Fruit fly (Drosophila melanogaster) whole organism, embryonic: ENCODE data around the gene CG5382.

ENCODE experiments used
- ATbp ChIP-seq: fragments of 200-800 bp; sonication (Bioruptor generic); optimal IDR thresholded peaks from 2 replicates; lab custom pipeline; 2017; ENCODE audit warnings: missing biosample characterization, mild to moderate bottlenecking, missing genetic modification characterization, missing genetic modification reagents
- Asciz ChIP-seq: fragments of 200-800 bp; sonication (Bioruptor generic); optimal IDR thresholded peaks from 2 replicates; lab custom pipeline; 2017; ENCODE audit warnings: missing biosample characterization, mild to moderate bottlenecking, missing genetic modification characterization, missing genetic modification reagents
- BEAF-32 ChIP-seq: fragments of 200-800 bp; sonication (Bioruptor generic); optimal IDR thresholded peaks from 3 replicates; lab custom pipeline; 2017; ENCODE audit warnings: missing biosample characterization, missing genetic modification characterization, mild to moderate bottlenecking, moderate library complexity, missing genetic modification reagents
- CG12744 ChIP-seq: fragments of 200-800 bp; sonication (Bioruptor generic); optimal IDR thresholded peaks from 2 replicates; lab custom pipeline; 2016; ENCODE audit warnings: missing biosample characterization, missing genetic modification characterization
- CG12769 ChIP-seq: fragments of 200-800 bp; sonication (Bioruptor generic); optimal IDR thresholded peaks from 2 replicates; lab custom pipeline; 2019; ENCODE audit warnings: missing biosample characterization, mild to moderate bottlenecking, missing genetic modification characterization, moderate library complexity
- CG13287 ChIP-seq: fragments of 200-800 bp; sonication (Bioruptor generic); IDR thresholded peaks from 2 replicates; pipeline ENCODE4 v1.3.6; 2022; ENCODE audit warnings: missing biosample characterization, missing genetic modification characterization; ENCODE audit not compliant: partially characterized antibody
- CG13775 ChIP-seq: fragments of 200-800 bp; sonication (Bioruptor generic); optimal IDR thresholded peaks from 3 replicates; lab custom pipeline; 2017; ENCODE audit warnings: missing biosample characterization, mild to moderate bottlenecking, missing genetic modification characterization
- CG13894 ChIP-seq: fragments of 200-800 bp; sonication (Bioruptor generic); optimal IDR thresholded peaks from 3 replicates; lab custom pipeline; 2018; ENCODE audit warnings: missing biosample characterization, mild to moderate bottlenecking, missing genetic modification characterization, moderate library complexity
- CG14860 ChIP-seq: fragments of 200-800 bp; sonication (Bioruptor generic); IDR thresholded peaks from 3 replicates; pipeline ENCODE4 v1.3.6; 2022; ENCODE audit warnings: missing biosample characterization, missing genetic modification characterization; ENCODE audit not compliant: partially characterized antibody
- CG15514 ChIP-seq: fragments of 200-800 bp; sonication (Bioruptor generic); optimal IDR thresholded peaks from 3 replicates; lab custom pipeline; 2017; ENCODE audit warnings: missing biosample characterization, missing genetic modification characterization, mild to moderate bottlenecking, moderate library complexity, missing genetic modification reagents
- CG16779 ChIP-seq: fragments of 200-800 bp; sonication (Bioruptor generic); IDR thresholded peaks from 2 replicates; pipeline ENCODE4 v1.3.6; 2022; ENCODE audit warnings: missing biosample characterization, missing genetic modification characterization
- CG17328 ChIP-seq: fragments of 200-800 bp; sonication (Bioruptor generic); IDR thresholded peaks from 2 replicates; pipeline ENCODE4 v1.3.6; 2022; ENCODE audit warnings: missing biosample characterization, missing genetic modification characterization
- CG2116 ChIP-seq: fragments of 200-800 bp; sonication (Bioruptor generic); optimal IDR thresholded peaks from 3 replicates; lab custom pipeline; 2018; ENCODE audit warnings: missing biosample characterization, mild to moderate bottlenecking, missing genetic modification characterization
- CG32532 ChIP-seq: fragments of 200-800 bp; sonication (Bioruptor generic); IDR thresholded peaks from 2 replicates; pipeline ENCODE4 v1.3.6; 2022; ENCODE audit warnings: missing biosample characterization, missing genetic modification characterization
- CG6175 ChIP-seq: fragments of 200-800 bp; sonication (Bioruptor generic); IDR thresholded peaks from 3 replicates; pipeline ENCODE4 v1.3.6; 2022; ENCODE audit warnings: missing biosample characterization, missing genetic modification characterization
- CG6654 ChIP-seq: fragments of 200-800 bp; sonication (Bioruptor generic); optimal IDR thresholded peaks from 2 replicates; lab custom pipeline; 2017; ENCODE audit warnings: missing biosample characterization, mild to moderate bottlenecking, missing genetic modification characterization
- CG8359 ChIP-seq: fragments of 200-800 bp; sonication (Bioruptor generic); optimal IDR thresholded peaks from 2 replicates; lab custom pipeline; 2017; ENCODE audit warnings: missing biosample characterization, mild to moderate bottlenecking, missing genetic modification characterization, borderline replicate concordance
- CG9727 ChIP-seq: fragments of 200-800 bp; sonication (Bioruptor generic); optimal IDR thresholded peaks from 3 replicates; lab custom pipeline; 2017; ENCODE audit warnings: missing biosample characterization, mild to moderate bottlenecking, missing genetic modification characterization
- CrebB ChIP-seq: fragments of 200-800 bp; sonication (Bioruptor generic); optimal IDR thresholded peaks from 3 replicates; lab custom pipeline; 2018; ENCODE audit warnings: missing biosample characterization, mild to moderate bottlenecking, missing genetic modification characterization
- D19B ChIP-seq: fragments of 200-800 bp; sonication (Bioruptor generic); optimal IDR thresholded peaks from 2 replicates; lab custom pipeline; 2017; ENCODE audit warnings: missing biosample characterization, mild to moderate bottlenecking, missing genetic modification characterization
- Doc2 ChIP-seq: fragments of 200-800 bp; sonication (Bioruptor generic); IDR thresholded peaks from 2 replicates; pipeline ENCODE4 v1.3.6; 2022; ENCODE audit warnings: missing biosample characterization, missing genetic modification characterization
- E2f1 ChIP-seq: fragments of 200-800 bp; sonication (Bioruptor generic); IDR thresholded peaks from 2 replicates; pipeline ENCODE4 v1.3.6; 2022; ENCODE audit warnings: missing biosample characterization, missing genetic modification characterization
- Ets65A ChIP-seq: fragments of 200-800 bp; sonication (Bioruptor generic); peaks from one replicate; lab custom pipeline; 2016; ENCODE audit warnings: missing biosample characterization, missing genetic modification characterization
- Gug ChIP-seq: fragments of 200-800 bp; sonication (Bioruptor generic); IDR thresholded peaks from 4 replicates; pipeline ENCODE4 v1.3.6; 2022; ENCODE audit warnings: missing biosample characterization, missing genetic modification characterization
- Hr3 ChIP-seq: fragments of 200-800 bp; sonication (Bioruptor generic); optimal IDR thresholded peaks from 3 replicates; lab custom pipeline; 2016; ENCODE audit warnings: missing biosample characterization, missing genetic modification characterization
- Lhr ChIP-seq: fragments of 200-800 bp; sonication (Bioruptor generic); optimal IDR thresholded peaks from 3 replicates; lab custom pipeline; 2017; ENCODE audit warnings: mild to moderate bottlenecking, missing biosample characterization, missing genetic modification reagents, missing genetic modification characterization
- Lpt ChIP-seq: fragments of >200 bp; optimal IDR thresholded peaks from 2 replicates; lab custom pipeline; 2018; ENCODE audit warnings: missing biosample characterization, missing genetic modification characterization
- Pdp1 ChIP-seq, 2 experiments: fragments of 200-800 bp; sonication (Bioruptor generic); optimal IDR thresholded peaks; 3 replicates each; lab custom pipeline; 2016; ENCODE audit warnings: missing biosample characterization in 2 of 2, missing genetic modification characterization in 2 of 2, mild to moderate bottlenecking in 1 of 2, moderate library complexity in 1 of 2
- Scr ChIP-seq: fragments of 200-800 bp; sonication (Bioruptor generic); IDR thresholded peaks from 2 replicates; pipeline ENCODE4 v1.3.6; 2022; ENCODE audit warnings: missing biosample characterization, missing genetic modification characterization; ENCODE audit not compliant: partially characterized antibody
- Spps ChIP-seq: fragments of 200-800 bp; sonication (Bioruptor generic); optimal IDR thresholded peaks from 2 replicates; lab custom pipeline; 2018; ENCODE audit warnings: missing biosample characterization, mild to moderate bottlenecking, missing genetic modification characterization
- TFAM ChIP-seq: fragments of 200-800 bp; sonication (Bioruptor generic); optimal IDR thresholded peaks from 2 replicates; lab custom pipeline; 2017; ENCODE audit warnings: missing biosample characterization, missing genetic modification characterization, inconsistent platforms
- abd-A ChIP-seq: fragments of 200-800 bp; sonication (Bioruptor generic); optimal IDR thresholded peaks from 3 replicates; lab custom pipeline; 2019; ENCODE audit warnings: missing biosample characterization, mild to moderate bottlenecking, missing genetic modification characterization, moderate library complexity
- chinmo ChIP-seq: fragments of 200-800 bp; sonication (Bioruptor generic); IDR thresholded peaks from 4 replicates; pipeline ENCODE4 v1.3.6; 2022; ENCODE audit warnings: missing biosample characterization, missing genetic modification characterization; ENCODE audit not compliant: partially characterized antibody
- grau ChIP-seq: fragments of 200-800 bp; optimal IDR thresholded peaks from 3 replicates; lab custom pipeline; 2019; ENCODE audit warnings: missing biosample characterization, mild to moderate bottlenecking, missing genetic modification characterization, moderate library complexity
- jumu ChIP-seq: fragments of 200-800 bp; sonication (Bioruptor generic); optimal IDR thresholded peaks from 3 replicates; lab custom pipeline; 2016; ENCODE audit warnings: missing biosample characterization, missing genetic modification characterization
- kay ChIP-seq: fragments of 200-800 bp; sonication (Bioruptor generic); optimal IDR thresholded peaks from 2 replicates; lab custom pipeline; 2016; ENCODE audit warnings: missing biosample characterization, missing genetic modification characterization
- lilli ChIP-seq: fragments of 200-800 bp; sonication (Bioruptor generic); optimal IDR thresholded peaks from 3 replicates; lab custom pipeline; 2016; ENCODE audit warnings: missing biosample characterization, missing genetic modification characterization
- lov ChIP-seq, 2 experiments: fragments of 200-800 bp in 1 of 2; fragments of >200 bp in 1 of 2; sonication (Bioruptor generic) in 1 of 2; IDR thresholded peaks in 1 of 2; optimal IDR thresholded peaks in 1 of 2; 2 replicates in 1 of 2; 3 replicates in 1 of 2; pipeline versions ENCODE4 v1.3.6 to Lab custom; 2017 to 2022; ENCODE audit warnings: missing biosample characterization in 1 of 2, missing genetic modification characterization in 1 of 2
- luna ChIP-seq: fragments of 200-800 bp; sonication (Bioruptor generic); optimal IDR thresholded peaks from 2 replicates; lab custom pipeline; 2016; ENCODE audit warnings: missing biosample characterization, missing genetic modification characterization
- oc ChIP-seq: fragments of 200-800 bp; sonication (Bioruptor generic); optimal IDR thresholded peaks from 2 replicates; lab custom pipeline; 2018; ENCODE audit warnings: missing biosample characterization, mild to moderate bottlenecking, missing genetic modification characterization, moderate library complexity
- phol ChIP-seq: fragments of 200-800 bp; sonication (Bioruptor generic); optimal IDR thresholded peaks from 3 replicates; lab custom pipeline; 2018; ENCODE audit warnings: missing biosample characterization, mild to moderate bottlenecking, missing genetic modification characterization, moderate library complexity
- run ChIP-seq: fragments of 200-800 bp; sonication (Bioruptor generic); optimal IDR thresholded peaks from 3 replicates; lab custom pipeline; 2018; ENCODE audit warnings: missing biosample characterization, mild to moderate bottlenecking, missing genetic modification characterization
- sc ChIP-seq, 3 experiments: fragments of >200 bp in 2 of 3; fragments of 200-800 bp in 1 of 3; sonication (Bioruptor generic) in 1 of 3; optimal IDR thresholded peaks; 2 replicates in 2 of 3; 3 replicates in 1 of 3; lab custom pipeline; 2017; ENCODE audit warnings: mild to moderate bottlenecking in 1 of 3, missing biosample characterization in 1 of 3, missing genetic modification characterization in 1 of 3, missing genetic modification reagents in 1 of 3
- sd ChIP-seq: fragments of 200-800 bp; sonication (Bioruptor generic); optimal IDR thresholded peaks from 3 replicates; lab custom pipeline; 2018; ENCODE audit warnings: missing biosample characterization, mild to moderate bottlenecking, missing genetic modification characterization, moderate library complexity
- shn ChIP-seq: fragments of 200-800 bp; sonication (Bioruptor generic); optimal IDR thresholded peaks from 3 replicates; lab custom pipeline; 2016; ENCODE audit warnings: missing biosample characterization, missing genetic modification characterization
- slp2 ChIP-seq: fragments of 200-800 bp; sonication (Bioruptor generic); optimal IDR thresholded peaks from 2 replicates; lab custom pipeline; 2016; ENCODE audit warnings: missing biosample characterization, missing genetic modification characterization
- zfh1 ChIP-seq: fragments of 200-800 bp; sonication (Bioruptor generic); IDR thresholded peaks from 3 replicates; pipeline ENCODE4 v1.3.6; 2022; ENCODE audit warnings: missing biosample characterization, missing genetic modification characterization

Gene CG5382

DNA sequence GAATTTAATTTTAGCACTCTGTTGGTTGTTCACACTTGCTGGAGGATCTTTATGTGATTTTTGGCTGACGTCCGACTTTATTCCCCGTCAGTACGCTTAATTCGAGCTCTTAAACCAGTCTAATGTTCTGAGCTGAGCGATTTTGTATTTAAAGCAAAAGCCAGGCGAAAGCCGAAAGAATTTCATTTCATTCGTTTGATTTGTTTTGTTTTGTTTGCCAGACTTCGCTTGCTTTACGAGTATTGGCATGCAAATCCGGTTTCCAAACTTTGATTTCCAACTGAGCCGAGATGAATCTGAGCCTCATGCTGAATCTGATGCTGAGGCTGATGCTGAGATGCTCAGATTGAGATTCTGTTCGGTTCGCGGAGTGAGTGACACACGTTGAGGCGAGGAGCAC lies 31.7 kb downstream of the CG5382 start, which contains the start of gene CG5391:
Gene CG5391, minus strand, starts transcription at position 101 of the 400 bp plus-strand sequence.
- TF ChIP-seq sc (optimal IDR thresholded peaks at IDR 0.05; lab: Kevin White, UChicago) (no peak), sc (GFP tag; optimal IDR thresholded peaks at IDR 0.05; lab: Kevin White, UChicago) (no peak), CG15514 (GFP tag; lab: Kevin White, UChicago) (no peak), CG2116 (GFP tag; lab: Kevin White, UChicago) (no peak), grau (tag; lab: Kevin White, UChicago) (no peak), Gug (GFP tag; lab: Robert Waterston, UW) (no peak), luna (GFP tag; lab: Kevin White, UChicago) (no peak), CG13287 (GFP tag; lab: Robert Waterston, UW) (no peak), CG32532 (GFP tag; lab: Robert Waterston, UW) (no peak), lilli (GFP tag; lab: Kevin White, UChicago) (no peak), Scr (GFP tag; lab: Robert Waterston, UW) (no peak), zfh1 (GFP tag; lab: Robert Waterston, UW) (no peak)

DNA sequence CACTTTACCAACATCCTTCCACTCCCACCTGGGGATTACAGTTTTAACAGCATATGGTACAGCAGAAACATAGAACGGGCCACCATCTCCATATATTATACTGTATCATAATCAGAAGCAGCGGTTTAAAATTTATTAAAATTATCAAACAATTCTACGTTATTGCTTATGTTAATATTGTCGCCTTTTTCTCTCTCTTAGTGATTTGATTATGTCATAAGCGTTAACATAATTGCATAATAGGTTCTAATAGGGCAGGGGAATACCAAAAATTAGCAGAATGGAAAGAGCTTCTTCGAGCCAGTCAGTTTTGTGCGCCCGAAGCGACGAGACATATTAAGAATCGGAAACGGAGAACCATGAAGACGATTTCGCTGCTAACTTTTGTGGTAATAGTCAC lies 34.1 kb downstream of the CG5382 start, which contains the start of gene CG13862:
Gene CG13862, plus strand, starts transcription at position 301 of the 400 bp plus-strand sequence.
- TF ChIP-seq phol (tag; lab: Kevin White, UChicago): no peak
- no peak for TF ChIP-seq TFAM
- no peak for TF ChIP-seq lov (optimal IDR thresholded peaks at IDR 0.05; lab: Kevin White, UChicago)
- TF ChIP-seq lov (GFP tag; IDR thresholded peaks at IDR 0.05; lab: Robert Waterston, UW): no peak
- TF ChIP-seq CG2116 (GFP tag; lab: Kevin White, UChicago): no peak
- TF ChIP-seq CG13894 (tag; lab: Kevin White, UChicago): peak; percentile 70
- peak; percentile 16 for TF ChIP-seq CG6654 (GFP tag; lab: Kevin White, UChicago)
- TF ChIP-seq Hr3 (GFP tag; lab: Kevin White, UChicago): no peak
- peak in 1 of 2 experiments; percentile 55 for TF ChIP-seq Pdp1 (GFP tag; optimal IDR thresholded peaks at IDR 0.05; lab: Kevin White, UChicago)
- no peak for TF ChIP-seq run (tag; lab: Kevin White, UChicago)
- no peak for TF ChIP-seq Lhr
- TF ChIP-seq E2f1 (GFP tag; lab: Robert Waterston, UW): no peak
- no peak for TF ChIP-seq CG6175 (GFP tag; lab: Robert Waterston, UW)
- no peak for TF ChIP-seq Asciz
- no peak for TF ChIP-seq lilli (GFP tag; lab: Kevin White, UChicago)
- TF ChIP-seq Doc2: no peak
- TF ChIP-seq BEAF-32 (GFP tag; lab: Kevin White, UChicago): no peak
- TF ChIP-seq CG12744 (GFP tag; lab: Kevin White, UChicago): no peak
- no peak for TF ChIP-seq CG8359
- TF ChIP-seq CG12769 (tag; lab: Kevin White, UChicago): peak; percentile 13
- no peak for TF ChIP-seq Lpt (GFP tag; lab: Kevin White, UChicago)
- TF ChIP-seq CG17328: no peak
- TF ChIP-seq jumu: no peak
- TF ChIP-seq slp2 (GFP tag; lab: Kevin White, UChicago): no peak
- TF ChIP-seq chinmo: 0 out of 4 replicates have a peak, but pooled peaks have one; percentile 44
- no peak for TF ChIP-seq shn

DNA sequence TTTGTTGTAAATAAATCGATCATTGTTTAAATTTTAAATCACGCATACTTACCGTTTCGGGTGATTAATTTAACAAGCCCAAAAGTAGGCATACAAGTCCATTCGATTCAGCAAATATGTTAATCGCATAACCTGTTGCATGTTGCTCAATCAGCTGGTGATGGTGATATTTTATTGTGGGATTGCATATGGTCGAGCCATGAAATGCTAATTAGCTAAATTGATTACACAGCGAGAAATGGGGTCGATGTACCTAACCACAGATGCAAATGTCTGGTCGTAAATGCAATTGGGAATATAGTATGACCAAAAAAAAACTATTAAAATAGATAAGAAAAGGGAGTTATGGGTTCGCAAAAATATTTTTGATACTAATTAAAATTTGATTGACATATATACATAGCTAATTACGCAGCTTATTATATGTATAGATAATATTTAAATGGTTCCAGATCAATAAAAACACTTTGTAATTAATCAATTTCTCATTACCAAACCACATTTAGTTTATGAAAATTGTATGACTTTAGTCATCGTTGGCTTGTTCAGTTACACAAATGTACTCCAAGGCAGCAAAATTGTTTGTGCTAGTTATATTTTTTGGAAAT lies 35.2 kb downstream of the CG5382 start, which contains the start of gene CG33721:
Gene CG33721, plus strand, starts transcription at position 558 of the 608 bp plus-strand sequence.
- TF ChIP-seq CG6175 (GFP tag; lab: Robert Waterston, UW) (no peak), CG9727 (GFP tag; lab: Kevin White, UChicago) (no peak), CG13775 (GFP tag; lab: Kevin White, UChicago) (no peak), kay (no peak), CG16779 (GFP tag; lab: Robert Waterston, UW) (no peak), D19B (GFP tag; lab: Kevin White, UChicago) (no peak), Ets65A (peak; percentile 78), CrebB (tag; lab: Kevin White, UChicago) (no peak), abd-A (tag; lab: Kevin White, UChicago) (peak; percentile 72), oc (tag; lab: Kevin White, UChicago) (peak; percentile 18), sd (tag; lab: Kevin White, UChicago) (peak; percentile 20), Spps (tag; lab: Kevin White, UChicago) (no peak), ATbp (GFP tag; lab: Kevin White, UChicago) (no peak), CG14860 (no peak)
